Worm (Caenorhabditis elegans) whole organism, midembryonic: ENCODE data around the gene zmp-5.

Experiments
- T22C8.4 ChIP-seq: fragments of 200-800 bp; sonication (Bioruptor generic); IDR thresholded peaks from 2 replicates; pipeline ENCODE4 v1.3.6; 2022; ENCODE audit warnings: missing genetic modification characterization, missing compliant biosample characterization
- cog-1 ChIP-seq: sonication (generic microtip); optimal IDR thresholded peaks from 2 replicates; lab custom pipeline; 2016; ENCODE audit warnings: missing genetic modification characterization, missing compliant biosample characterization
- flt-1 ChIP-seq: fragments of 200-800 bp; sonication (Bioruptor generic); IDR thresholded peaks from 2 replicates; pipeline ENCODE4 v1.3.6; 2022; ENCODE audit warnings: missing genetic modification characterization, missing compliant biosample characterization
- klf-2 ChIP-seq: fragments of 200-800 bp; sonication (Bioruptor generic); conservative IDR thresholded peaks from 2 replicates; pipeline ENCODE4 v1.3.6; 2022; ENCODE audit warnings: missing genetic modification reagents, missing genetic modification characterization, missing compliant biosample characterization
- tab-1 ChIP-seq: fragments of 200-800 bp; sonication (Bioruptor generic); IDR thresholded peaks from 2 replicates; pipeline ENCODE4 v1.3.6; 2022; ENCODE audit warnings: missing genetic modification characterization, missing compliant biosample characterization

- TF ChIP-seq cog-1 (tag; lab: Kevin White, UChicago) (no peak), klf-2 (no peak), flt-1 (GFP tag; lab: Robert Waterston, UW) (no peak), T22C8.4 (GFP tag; lab: Robert Waterston, UW) (no peak), tab-1 (GFP tag; lab: Robert Waterston, UW) (no peak)
These were observed 43.4 kb downstream of the zmp-5 start for ce11 chrX:12690346-12690745.
